Fruit fly (Drosophila melanogaster) whole organism, embryonic: ENCODE data around the gene UQCR-C1.

Source experiments
- Abd-B ChIP-seq: fragments of 200-800 bp; sonication (Bioruptor generic); optimal IDR thresholded peaks from 2 replicates; lab custom pipeline; 2018; ENCODE audit warnings: missing biosample characterization, mild to moderate bottlenecking, missing genetic modification characterization, moderate library complexity
- CG13287 ChIP-seq: fragments of 200-800 bp; sonication (Bioruptor generic); IDR thresholded peaks from 2 replicates; pipeline ENCODE4 v1.3.6; 2022; ENCODE audit warnings: missing biosample characterization, missing genetic modification characterization; ENCODE audit not compliant: partially characterized antibody
- CG13624 ChIP-seq: fragments of 200-800 bp; sonication (Bioruptor generic); optimal IDR thresholded peaks from 2 replicates; lab custom pipeline; 2016; ENCODE audit warnings: missing biosample characterization, missing genetic modification characterization
- CG14050 ChIP-seq: fragments of 200-800 bp; sonication (Bioruptor generic); IDR thresholded peaks from 3 replicates; pipeline ENCODE4 v1.3.6; 2022; ENCODE audit warnings: missing biosample characterization, missing genetic modification characterization
- CG14667 ChIP-seq: fragments of 200-800 bp; sonication (Bioruptor generic); IDR thresholded peaks from 2 replicates; pipeline ENCODE4 v1.3.6; 2022; ENCODE audit warnings: missing biosample characterization, missing genetic modification characterization
- CG14710 ChIP-seq: fragments of 200-800 bp; sonication (Bioruptor generic); optimal IDR thresholded peaks from 3 replicates; lab custom pipeline; 2019; ENCODE audit warnings: missing biosample characterization, mild to moderate bottlenecking, missing genetic modification characterization, moderate library complexity
- CG15514 ChIP-seq: fragments of 200-800 bp; sonication (Bioruptor generic); optimal IDR thresholded peaks from 3 replicates; lab custom pipeline; 2017; ENCODE audit warnings: missing biosample characterization, missing genetic modification characterization, mild to moderate bottlenecking, moderate library complexity, missing genetic modification reagents
- CG18476 ChIP-seq: fragments of 200-800 bp; sonication (Bioruptor generic); optimal IDR thresholded peaks from 2 replicates; lab custom pipeline; 2016; ENCODE audit warnings: missing biosample characterization, mild to moderate bottlenecking, missing genetic modification characterization
- CG2199 ChIP-seq: fragments of 200-800 bp; sonication (Bioruptor generic); IDR thresholded peaks from 3 replicates; pipeline ENCODE4 v1.3.6; 2022; ENCODE audit warnings: missing biosample characterization, missing genetic modification characterization
- CG2875 ChIP-seq: fragments of 200-800 bp; sonication (Bioruptor generic); optimal IDR thresholded peaks from 2 replicates; lab custom pipeline; 2017; ENCODE audit warnings: missing biosample characterization, mild to moderate bottlenecking, missing genetic modification characterization, missing genetic modification reagents
- CG3281 ChIP-seq: fragments of 200-800 bp; sonication (Bioruptor generic); optimal IDR thresholded peaks from 3 replicates; lab custom pipeline; 2017; ENCODE audit warnings: missing biosample characterization, mild to moderate bottlenecking, missing genetic modification characterization
- CG33557 ChIP-seq: fragments of 200-800 bp; sonication (Bioruptor generic); optimal IDR thresholded peaks from 2 replicates; lab custom pipeline; 2019; ENCODE audit warnings: missing biosample characterization, mild to moderate bottlenecking, missing genetic modification characterization, moderate library complexity
- CG4854 ChIP-seq: fragments of 200-800 bp; sonication (Bioruptor generic); optimal IDR thresholded peaks from 2 replicates; lab custom pipeline; 2016; ENCODE audit warnings: missing biosample characterization, missing genetic modification characterization, inconsistent platforms
- CG6254 ChIP-seq: fragments of 200-800 bp; sonication (Bioruptor generic); optimal IDR thresholded peaks from 3 replicates; lab custom pipeline; 2017; ENCODE audit warnings: mild to moderate bottlenecking, missing biosample characterization, missing genetic modification reagents, missing genetic modification characterization
- CG6791 ChIP-seq: fragments of 200-800 bp; sonication (Bioruptor generic); IDR thresholded peaks from 3 replicates; pipeline ENCODE4 v1.3.6; 2022; ENCODE audit warnings: missing biosample characterization, missing genetic modification characterization; ENCODE audit not compliant: partially characterized antibody
- CG6813 ChIP-seq: fragments of 200-800 bp; sonication (Bioruptor generic); optimal IDR thresholded peaks from 2 replicates; lab custom pipeline; 2017; ENCODE audit warnings: missing biosample characterization, missing genetic modification characterization, mild to moderate bottlenecking, moderate library complexity, missing genetic modification reagents
- CG7372 ChIP-seq: fragments of 200-800 bp; sonication (Bioruptor generic); IDR thresholded peaks from 2 replicates; pipeline ENCODE4 v1.3.6; 2022; ENCODE audit warnings: missing biosample characterization, missing genetic modification characterization
- CG7745 ChIP-seq: fragments of 200-800 bp; sonication (Bioruptor generic); optimal IDR thresholded peaks from 2 replicates; lab custom pipeline; 2018; ENCODE audit warnings: missing biosample characterization, mild to moderate bottlenecking, missing genetic modification characterization, moderate library complexity
- CG7786 ChIP-seq: fragments of 200-800 bp; sonication (Bioruptor generic); optimal IDR thresholded peaks from 2 replicates; lab custom pipeline; 2016; ENCODE audit warnings: missing biosample characterization, missing genetic modification characterization
- CG8924 ChIP-seq: fragments of 200-800 bp; optimal IDR thresholded peaks from 3 replicates; lab custom pipeline; 2019; ENCODE audit warnings: missing biosample characterization, mild to moderate bottlenecking, missing genetic modification characterization, moderate library complexity
- CG9876 ChIP-seq: fragments of 200-800 bp; sonication (Bioruptor generic); optimal IDR thresholded peaks from 2 replicates; lab custom pipeline; 2016; ENCODE audit warnings: missing biosample characterization, missing genetic modification characterization
- CHES-1-like ChIP-seq: fragments of 200-800 bp; sonication (Bioruptor generic); optimal IDR thresholded peaks from 2 replicates; lab custom pipeline; 2016; ENCODE audit warnings: missing biosample characterization, missing genetic modification characterization
- CTCF ChIP-seq: fragments of 200-800 bp; sonication (Bioruptor generic); optimal IDR thresholded peaks from 2 replicates; lab custom pipeline; 2017; ENCODE audit warnings: missing biosample characterization, mild to moderate bottlenecking, missing genetic modification characterization, moderate library complexity
- CrebB ChIP-seq: fragments of 200-800 bp; sonication (Bioruptor generic); optimal IDR thresholded peaks from 3 replicates; lab custom pipeline; 2018; ENCODE audit warnings: missing biosample characterization, mild to moderate bottlenecking, missing genetic modification characterization
- Dek ChIP-seq: fragments of 200-800 bp; sonication (Bioruptor generic); optimal IDR thresholded peaks from 3 replicates; lab custom pipeline; 2019; ENCODE audit warnings: missing biosample characterization, mild to moderate bottlenecking, missing genetic modification characterization, moderate library complexity
- Fer1 ChIP-seq: fragments of 200-800 bp; sonication (Bioruptor generic); optimal IDR thresholded peaks from 2 replicates; lab custom pipeline; 2017; ENCODE audit warnings: missing biosample characterization, mild to moderate bottlenecking, missing genetic modification characterization
- H2.0 ChIP-seq: fragments of 200-800 bp; sonication (Bioruptor generic); IDR thresholded peaks from 2 replicates; pipeline ENCODE4 v1.3.6; 2022; ENCODE audit warnings: missing biosample characterization, missing genetic modification characterization
- Jarid2 ChIP-seq: fragments of 200-800 bp; sonication (Bioruptor generic); optimal IDR thresholded peaks from 3 replicates; lab custom pipeline; 2017; ENCODE audit warnings: mild to moderate bottlenecking, missing biosample characterization, missing genetic modification reagents, missing genetic modification characterization
- Kr ChIP-seq: fragments of 200-800 bp; sonication (Bioruptor generic); optimal IDR thresholded peaks from 2 replicates; lab custom pipeline; 2017; ENCODE audit warnings: missing biosample characterization, mild to moderate bottlenecking, missing genetic modification characterization
- MESR4 ChIP-seq: fragments of 200-800 bp; sonication (Bioruptor generic); optimal IDR thresholded peaks from 2 replicates; lab custom pipeline; 2018; ENCODE audit warnings: missing biosample characterization, mild to moderate bottlenecking, missing genetic modification characterization, moderate library complexity
- NfI ChIP-seq: fragments of 200-800 bp; sonication (Bioruptor generic); optimal IDR thresholded peaks from 3 replicates; lab custom pipeline; 2018; ENCODE audit warnings: missing biosample characterization, mild to moderate bottlenecking, missing genetic modification characterization, moderate library complexity
- bab2 ChIP-seq: fragments of 200-800 bp; sonication (Bioruptor generic); optimal IDR thresholded peaks from 2 replicates; lab custom pipeline; 2016; ENCODE audit warnings: missing biosample characterization, missing genetic modification characterization
- da ChIP-seq: fragments of 200-800 bp; sonication (Bioruptor generic); optimal IDR thresholded peaks from 2 replicates; lab custom pipeline; 2016; ENCODE audit warnings: missing biosample characterization, missing genetic modification characterization
- disco-r ChIP-seq: fragments of 200-800 bp; sonication (Bioruptor generic); optimal IDR thresholded peaks from 2 replicates; lab custom pipeline; 2016; ENCODE audit warnings: missing biosample characterization, missing genetic modification characterization
- dmrt11E ChIP-seq: fragments of 200-800 bp; sonication (Bioruptor generic); optimal IDR thresholded peaks from 3 replicates; lab custom pipeline; 2018; ENCODE audit warnings: missing biosample characterization, mild to moderate bottlenecking, missing genetic modification characterization, moderate library complexity
- dpn ChIP-seq, 2 experiments: fragments of 200-800 bp; sonication (Bioruptor generic); optimal IDR thresholded peaks; 3 replicates each; lab custom pipeline; 2016; ENCODE audit warnings: missing biosample characterization in 2 of 2, missing genetic modification characterization in 2 of 2
- gem ChIP-seq: fragments of 200-800 bp; sonication (Bioruptor generic); optimal IDR thresholded peaks from 2 replicates; lab custom pipeline; 2019; ENCODE audit warnings: missing biosample characterization, mild to moderate bottlenecking, missing genetic modification characterization, moderate library complexity
- gsb ChIP-seq: fragments of 200-800 bp; sonication (Bioruptor generic); IDR thresholded peaks from 2 replicates; pipeline ENCODE4 v1.3.6; 2022; ENCODE audit warnings: missing biosample characterization, missing genetic modification characterization
- hb ChIP-seq: fragments of 200-800 bp; sonication (Bioruptor generic); IDR thresholded peaks from 3 replicates; pipeline ENCODE4 v1.3.6; 2022; ENCODE audit warnings: missing biosample characterization, missing genetic modification characterization; ENCODE audit not compliant: partially characterized antibody
- ind ChIP-seq: fragments of 200-800 bp; sonication (Bioruptor generic); optimal IDR thresholded peaks from 3 replicates; lab custom pipeline; 2016; ENCODE audit warnings: missing biosample characterization, missing genetic modification characterization
- jigr1 ChIP-seq: fragments of 200-800 bp; sonication (Bioruptor generic); IDR thresholded peaks from 3 replicates; pipeline ENCODE4 v1.3.6; 2022; ENCODE audit warnings: missing biosample characterization, missing genetic modification characterization
- kah ChIP-seq: fragments of 200-800 bp; sonication (Bioruptor generic); optimal IDR thresholded peaks from 2 replicates; lab custom pipeline; 2018; ENCODE audit warnings: missing biosample characterization, mild to moderate bottlenecking, missing genetic modification characterization
- ken ChIP-seq: fragments of 200-800 bp; sonication (Bioruptor generic); IDR thresholded peaks from 3 replicates; pipeline ENCODE4 v1.3.6; 2022; ENCODE audit warnings: missing biosample characterization, missing genetic modification characterization
- kni ChIP-seq: fragments of 200-800 bp; sonication (Bioruptor generic); optimal IDR thresholded peaks from 3 replicates; lab custom pipeline; 2017; ENCODE audit warnings: mild to moderate bottlenecking, missing biosample characterization, missing genetic modification reagents, missing genetic modification characterization
- maf-S ChIP-seq: fragments of 200-800 bp; sonication (Bioruptor generic); optimal IDR thresholded peaks from 2 replicates; lab custom pipeline; 2016; ENCODE audit warnings: missing biosample characterization, missing genetic modification characterization
- mirr ChIP-seq: fragments of 200-800 bp; sonication (Bioruptor generic); optimal IDR thresholded peaks from 3 replicates; lab custom pipeline; 2018; ENCODE audit warnings: missing biosample characterization, mild to moderate bottlenecking, missing genetic modification characterization
- schlank ChIP-seq: fragments of 200-800 bp; sonication (Bioruptor generic); optimal IDR thresholded peaks from 2 replicates; lab custom pipeline; 2018; ENCODE audit warnings: missing biosample characterization, mild to moderate bottlenecking, missing genetic modification characterization
- sqz ChIP-seq: fragments of 200-800 bp; sonication (Bioruptor generic); optimal IDR thresholded peaks from 3 replicates; lab custom pipeline; 2018; ENCODE audit warnings: missing biosample characterization, mild to moderate bottlenecking, missing genetic modification characterization
- tin ChIP-seq: fragments of 200-800 bp; sonication (Bioruptor generic); optimal IDR thresholded peaks from 3 replicates; lab custom pipeline; 2016; ENCODE audit warnings: missing biosample characterization, missing genetic modification characterization
- twi ChIP-seq: fragments of 200-800 bp; optimal IDR thresholded peaks from 2 replicates; lab custom pipeline; 2019; ENCODE audit warnings: missing biosample characterization, mild to moderate bottlenecking, missing genetic modification characterization, moderate library complexity
- usp ChIP-seq: fragments of >200 bp; optimal IDR thresholded peaks from 2 replicates; lab custom pipeline; 2017; ENCODE audit warnings: missing biosample characterization, missing genetic modification characterization

The UQCR-C1 gene

DNA sequence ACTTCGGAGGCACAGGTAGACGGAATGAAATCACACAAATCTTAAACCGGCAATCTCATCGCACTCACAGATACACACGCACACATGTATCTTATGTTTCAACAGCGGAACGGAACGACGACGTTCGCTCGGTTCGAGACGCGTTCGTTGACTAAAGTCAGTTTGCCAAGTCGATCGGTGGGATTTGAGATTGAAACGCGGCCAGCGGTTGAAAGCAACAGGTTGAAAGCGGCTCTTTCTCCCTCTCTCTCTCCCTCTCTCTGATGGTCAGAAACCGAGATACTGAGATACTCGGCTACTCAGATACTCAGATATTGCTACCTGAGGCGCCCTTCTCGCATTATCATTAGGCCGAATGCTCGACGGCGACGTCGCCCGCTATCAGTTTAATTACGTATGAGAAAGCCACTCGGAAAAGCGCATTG lies 36.3 kb upstream of the UQCR-C1 start (continued):
- TF ChIP-seq Fer1 (GFP tag; lab: Kevin White, UChicago), result peak; percentile 88
- TF ChIP-seq CG2875 (GFP tag; lab: Kevin White, UChicago), result no peak
- TF ChIP-seq bab2 (GFP tag; lab: Kevin White, UChicago), result no peak
- no peak for TF ChIP-seq dmrt11E (tag; lab: Kevin White, UChicago)
- no peak for TF ChIP-seq Abd-B (GFP tag; lab: Kevin White, UChicago)
- TF ChIP-seq CG2199 (GFP tag; lab: Robert Waterston, UW), result peak; percentile 92; the same call in 1 of the 3 replicates
- no peak for TF ChIP-seq jigr1
- peak; percentile 11 for TF ChIP-seq MESR4 (GFP tag; lab: Kevin White, UChicago)
- TF ChIP-seq dpn (GFP tag; optimal IDR thresholded peaks at IDR 0.05; lab: Kevin White, UChicago), result peak; percentile 19 to 36
- peak; percentile 28 for TF ChIP-seq sqz (GFP tag; lab: Kevin White, UChicago)
- no peak for TF ChIP-seq CG7786 (GFP tag; lab: Kevin White, UChicago)
- TF ChIP-seq kah (GFP tag; lab: Kevin White, UChicago), result peak; percentile 41
- no peak for TF ChIP-seq twi (tag; lab: Kevin White, UChicago)
- TF ChIP-seq CG6791 (GFP tag; lab: Robert Waterston, UW), result 0 out of 3 replicates have a peak, but pooled peaks have one; percentile 16
- TF ChIP-seq gem (tag; lab: Kevin White, UChicago), result no peak
- peak; percentile 27 for TF ChIP-seq CG8924
- peak; percentile 77 for TF ChIP-seq CG6813 (GFP tag; lab: Kevin White, UChicago)
- no peak for TF ChIP-seq maf-S
- peak; percentile 51 for TF ChIP-seq CG13624 (GFP tag; lab: Kevin White, UChicago)
- TF ChIP-seq CG14667, result no peak
- TF ChIP-seq CHES-1-like (GFP tag; lab: Kevin White, UChicago), result no peak
- peak; percentile 80 for TF ChIP-seq kni (GFP tag; lab: Kevin White, UChicago)
- TF ChIP-seq Kr (GFP tag; lab: Kevin White, UChicago), result no peak
- peak; percentile 25 for TF ChIP-seq CG33557
- TF ChIP-seq mirr (GFP tag; lab: Kevin White, UChicago), result peak; percentile 88
- TF ChIP-seq CG18476, result no peak
- no peak for TF ChIP-seq usp (GFP tag; lab: Kevin White, UChicago)
- no peak for TF ChIP-seq hb (GFP tag; lab: Robert Waterston, UW)
- no peak for TF ChIP-seq CG14050 (GFP tag; lab: Robert Waterston, UW)
- TF ChIP-seq CG7745, result no peak
- 0 out of 3 replicates have a peak, but pooled peaks have one; percentile 16 for TF ChIP-seq ken
- TF ChIP-seq CG13287 (GFP tag; lab: Robert Waterston, UW), result peak; percentile 32; the same call in 1 of the 2 replicates
- TF ChIP-seq Dek (tag; lab: Kevin White, UChicago), result no peak
- peak; percentile 12 for TF ChIP-seq schlank (tag; lab: Kevin White, UChicago)
- TF ChIP-seq CG3281 (GFP tag; lab: Kevin White, UChicago), result peak; percentile 82
- TF ChIP-seq CG6254 (GFP tag; lab: Kevin White, UChicago), result peak; percentile 51
- peak; percentile 68 for TF ChIP-seq CG15514 (GFP tag; lab: Kevin White, UChicago)
- no peak for TF ChIP-seq H2.0 (GFP tag; lab: Robert Waterston, UW)
- TF ChIP-seq gsb (GFP tag; lab: Robert Waterston, UW), result no peak
- TF ChIP-seq tin (GFP tag; lab: Kevin White, UChicago), result no peak
- TF ChIP-seq NfI (GFP tag; lab: Kevin White, UChicago), result peak; percentile 19
- no peak for TF ChIP-seq da (GFP tag; lab: Kevin White, UChicago)
- no peak for TF ChIP-seq CG4854 (GFP tag; lab: Kevin White, UChicago)
- no peak for TF ChIP-seq disco-r (GFP tag; lab: Kevin White, UChicago)
- peak; percentile 80 for TF ChIP-seq CrebB (tag; lab: Kevin White, UChicago)
- no peak for TF ChIP-seq CG7372 (GFP tag; lab: Robert Waterston, UW)
- TF ChIP-seq ind (GFP tag; lab: Kevin White, UChicago), result no peak
- peak; percentile 96 for TF ChIP-seq Jarid2 (GFP tag; lab: Kevin White, UChicago)
- TF ChIP-seq CG14710 (tag; lab: Kevin White, UChicago), result no peak
- no peak for TF ChIP-seq CG9876 (GFP tag; lab: Kevin White, UChicago)
- no peak for TF ChIP-seq CTCF
